Fruit fly (Drosophila melanogaster): ENCODE results near the gene Sema1a.
A peak's percentile ranks its signal among the peaks of the same experiment; 100 is the strongest.

Gene Sema1a

dm6 chr2L:8717618-8718336 is 175.8 kb downstream of the Sema1a start (continued):
- peak; percentile 85; the same call in 1 of the 2 replicates for TF ChIP-seq Rfx (GFP tag; IDR thresholded peaks at IDR 0.05)
- TF ChIP-seq CG9727 (GFP tag; optimal IDR thresholded peaks at IDR 0.05) = peak; percentile 96
- peak; percentile 87 for TF ChIP-seq Asciz (GFP tag; optimal IDR thresholded peaks at IDR 0.05)
- TF ChIP-seq seq (GFP tag; IDR thresholded peaks at IDR 0.05) = peak; percentile 63
- TF ChIP-seq tap (tag; optimal IDR thresholded peaks at IDR 0.05) = peak; percentile 80
- no peak for TF ChIP-seq CG7271 (tag; optimal IDR thresholded peaks at IDR 0.05)
- TF ChIP-seq gsb-n (tag; optimal IDR thresholded peaks at IDR 0.05) = peak; percentile 80
- TF ChIP-seq lilli (GFP tag; optimal IDR thresholded peaks at IDR 0.05) = peak; percentile 86
- TF ChIP-seq corto (GFP tag; optimal IDR thresholded peaks at IDR 0.05) = no peak
- no peak for TF ChIP-seq repo (GFP tag; optimal IDR thresholded peaks at IDR 0.05)
- TF ChIP-seq peb (GFP tag; IDR thresholded peaks at IDR 0.05) = peak; percentile 32; the same call in 1 of the 2 replicates
- TF ChIP-seq ac (GFP tag; optimal IDR thresholded peaks at IDR 0.05) = no peak
- peak; percentile 80 to 83 for TF ChIP-seq bsh (GFP tag; optimal IDR thresholded peaks at IDR 0.05)
- TF ChIP-seq ERR (GFP tag; optimal IDR thresholded peaks at IDR 0.05) = no peak
- peak; percentile 82 for TF ChIP-seq nerfin-1 (tag; optimal IDR thresholded peaks at IDR 0.05)
- TF ChIP-seq slbo (GFP tag; IDR thresholded peaks at IDR 0.05) = peak; percentile 88
- TF ChIP-seq amos (GFP tag; IDR thresholded peaks at IDR 0.05; ENCODE audit: partially characterized antibody) = no peak; the same call in 1 of the 2 replicates
- TF ChIP-seq da (GFP tag; optimal IDR thresholded peaks at IDR 0.05) = no peak
- peak; percentile 78 for TF ChIP-seq CG12219 (GFP tag; optimal IDR thresholded peaks at IDR 0.05)
- peak; percentile 66 for TF ChIP-seq CG6654 (GFP tag; optimal IDR thresholded peaks at IDR 0.05)
- peak; percentile 82 for TF ChIP-seq CG1602 (GFP tag; optimal IDR thresholded peaks at IDR 0.05)
- TF ChIP-seq CG13894 (tag; optimal IDR thresholded peaks at IDR 0.05) = peak; percentile 51
- peak; percentile 40 for TF ChIP-seq jumu (GFP tag; optimal IDR thresholded peaks at IDR 0.05)
- TF ChIP-seq CG18011 (GFP tag; optimal IDR thresholded peaks at IDR 0.05) = peak; percentile 76
- TF ChIP-seq CG9215 (GFP tag; IDR thresholded peaks at IDR 0.05) = peak; percentile 73
- TF ChIP-seq chif (GFP tag; optimal IDR thresholded peaks at IDR 0.05) = peak; percentile 46 to 73
- TF ChIP-seq PHDP (tag; optimal IDR thresholded peaks at IDR 0.05) = peak; percentile 94
- TF ChIP-seq Xrp1 (GFP tag; IDR thresholded peaks at IDR 0.05) = peak; percentile 80
- TF ChIP-seq CG7963 (GFP tag; IDR thresholded peaks at IDR 0.05; ENCODE audit: partially characterized antibody) = 0 out of 3 replicates have a peak, but pooled peaks have one; percentile 10
- 0 out of 2 replicates have a peak, but pooled peaks have one; percentile 49 for TF ChIP-seq ro (GFP tag; IDR thresholded peaks at IDR 0.05)
- TF ChIP-seq p53 (GFP tag; optimal IDR thresholded peaks at IDR 0.05) = no peak
- no peak for TF ChIP-seq ham (GFP tag; IDR thresholded peaks at IDR 0.05)
- no peak for TF ChIP-seq fru (optimal IDR thresholded peaks at IDR 0.05)
- no peak for TF ChIP-seq Ets97D (GFP tag; optimal IDR thresholded peaks at IDR 0.05)
- peak; percentile 90 for TF ChIP-seq Med (GFP tag)
- TF ChIP-seq CG32767 (GFP tag; IDR thresholded peaks at IDR 0.05) = 0 out of 2 replicates have a peak, but pooled peaks have one; percentile 64
- peak; percentile 49 for TF ChIP-seq mirr (GFP tag; optimal IDR thresholded peaks at IDR 0.05)
- peak; percentile 68 for TF ChIP-seq Lhr (GFP tag; optimal IDR thresholded peaks at IDR 0.05)
- TF ChIP-seq dimm (GFP tag; IDR thresholded peaks at IDR 0.05) = no peak
- TF ChIP-seq MESR4 (GFP tag; optimal IDR thresholded peaks at IDR 0.05) = peak; percentile 6
- TF ChIP-seq HLH4C (GFP tag; IDR thresholded peaks at IDR 0.05; ENCODE audit: partially characterized antibody) = peak; percentile 30; the same call in 1 of the 3 replicates
- TF ChIP-seq ttk (GFP tag; IDR thresholded peaks at IDR 0.05) = peak; percentile 73; the same call in 1 of the 2 replicates
- peak; percentile 81 for TF ChIP-seq salm (tag; optimal IDR thresholded peaks at IDR 0.05)
- no peak for TF ChIP-seq vnd (GFP tag; IDR thresholded peaks at IDR 0.05; ENCODE audit: partially characterized antibody)
- TF ChIP-seq Oaz (GFP tag; IDR thresholded peaks at IDR 0.05) = peak; percentile 8; the same call in 1 of the 2 replicates
- TF ChIP-seq CG16813 (GFP tag; IDR thresholded peaks at IDR 0.05; ENCODE audit: partially characterized antibody) = no peak
- TF ChIP-seq zf30C (GFP tag; optimal IDR thresholded peaks at IDR 0.05) = peak; percentile 89
- peak; percentile 82 for TF ChIP-seq CG15601 (tag; optimal IDR thresholded peaks at IDR 0.05)
- peak; percentile 48 for TF ChIP-seq CG15073 (GFP tag; optimal IDR thresholded peaks at IDR 0.05)

Measured in whole organism, embryonic.